Worm (Caenorhabditis elegans) whole organism, young adult: ENCODE measurements around the gene C47D2.1.

Source experiments
- ama-1 ChIP-seq, 3 experiments: fragments of 150-350 bp in 1 of 3; sonication (generic microtip) in 2 of 3; optimal IDR thresholded peaks; 2 replicates each; lab custom pipeline; 2014 to 2018; ENCODE audit warnings: missing biosample characterization in 2 of 3, missing genetic modification characterization in 2 of 3, missing genetic modification reagents in 2 of 3
- lin-26 ChIP-seq: fragments of 200-800 bp; sonication (Bioruptor generic); IDR thresholded peaks from 2 replicates; pipeline ENCODE4 v1.3.6; 2022; ENCODE audit warnings: missing genetic modification reagents, missing genetic modification characterization, missing compliant biosample characterization
- mel-28 ChIP-seq: sonication (generic microtip); optimal IDR thresholded peaks from 2 replicates; lab custom pipeline; 2016; ENCODE audit warnings: borderline replicate concordance, mild to moderate bottlenecking, missing genetic modification characterization, missing compliant biosample characterization
- nfyb-1 ChIP-seq: fragments of 200-800 bp; sonication (Bioruptor generic); IDR thresholded peaks from 2 replicates; pipeline ENCODE4 v1.3.6; 2022; ENCODE audit warnings: missing genetic modification reagents, missing genetic modification characterization, missing compliant biosample characterization
- sea-2 ChIP-seq: fragments of 200-800 bp; sonication (Bioruptor generic); IDR thresholded peaks from 2 replicates; pipeline ENCODE4 v1.3.6; 2022; ENCODE audit warnings: missing genetic modification characterization, missing compliant biosample characterization
- snpc-4 ChIP-seq, 5 experiments: fragments of 150-350 bp in 1 of 5; sonication (generic microtip) in 4 of 5; optimal IDR thresholded peaks; 2 replicates each; lab custom pipeline; 2014 to 2018; ENCODE audit warnings: missing genetic modification characterization in 5 of 5, missing biosample characterization in 3 of 5, antibody characterized with exemption in 2 of 5, mild to moderate bottlenecking in 2 of 5, missing compliant biosample characterization in 2 of 5, missing genotype in 2 of 5, moderate library complexity in 2 of 5, missing genetic modification reagents in 1 of 5
- ztf-18 ChIP-seq: sonication (generic microtip); optimal IDR thresholded peaks from 2 replicates; lab custom pipeline; 2016; ENCODE audit warnings: missing genotype, mild to moderate bottlenecking, missing genetic modification characterization, missing compliant biosample characterization

ce11 chrX:8243116-8243515, 28.3 kb downstream of the C47D2.1 start:
- TF ChIP-seq nfyb-1 (GFP tag; lab: Robert Waterston, UW) (no peak), sea-2 (GFP tag; lab: Robert Waterston, UW) (no peak), mel-28 (tag; lab: Kevin White, UChicago) (no peak), snpc-4 (GFP tag; optimal IDR thresholded peaks at IDR 0.05; lab: Kevin White, UChicago) (no peak), snpc-4 (tag; optimal IDR thresholded peaks at IDR 0.05; lab: Kevin White, UChicago) (no peak), ama-1 (optimal IDR thresholded peaks at IDR 0.05; lab: Kevin White, UChicago) (no peak), ama-1 (GFP tag; optimal IDR thresholded peaks at IDR 0.05; lab: Kevin White, UChicago) (no peak), ztf-18 (tag; lab: Kevin White, UChicago) (no peak), lin-26 (GFP tag; lab: Robert Waterston, UW) (no peak)
